Worm (Caenorhabditis elegans) whole organism, young adult: ENCODE data around the gene srz-1.

Experiments used
- B0035.1 ChIP-seq: sonication (generic microtip); optimal IDR thresholded peaks from 2 replicates; lab custom pipeline; 2016; ENCODE audit warnings: missing genetic modification characterization, mild to moderate bottlenecking, missing compliant biosample characterization, missing genotype, missing genetic modification reagents
- C17E4.6 ChIP-seq: fragments of 200-800 bp; sonication (Bioruptor generic); IDR thresholded peaks from 2 replicates; pipeline ENCODE4 v1.3.6; 2022; ENCODE audit warnings: missing genetic modification reagents, missing genetic modification characterization, missing compliant biosample characterization
- F37B4.10 ChIP-seq: fragments of 200-800 bp; sonication (Bioruptor generic); IDR thresholded peaks from 2 replicates; pipeline ENCODE4 v1.3.6; 2022; ENCODE audit warnings: missing genetic modification characterization, missing compliant biosample characterization
- F39B2.1 ChIP-seq: fragments of 200-800 bp; sonication (Bioruptor generic); IDR thresholded peaks from 2 replicates; pipeline ENCODE4 v1.3.6; 2022; ENCODE audit warnings: missing genetic modification reagents, missing genetic modification characterization, missing compliant biosample characterization
- F49E8.2 ChIP-seq: sonication (generic microtip); optimal IDR thresholded peaks from 3 replicates; lab custom pipeline; 2017; ENCODE audit warnings: missing genetic modification characterization, mild to moderate bottlenecking, missing compliant biosample characterization, antibody characterized with exemption, moderate library complexity; ENCODE audit not compliant: insufficient read depth
- F52B5.7 ChIP-seq: sonication (generic microtip); optimal IDR thresholded peaks from 2 replicates; lab custom pipeline; 2016; ENCODE audit warnings: mild to moderate bottlenecking, missing genetic modification characterization, missing compliant biosample characterization
- F57A8.1 ChIP-seq: fragments of 200-800 bp; sonication (Bioruptor generic); optimal IDR thresholded peaks from 2 replicates; lab custom pipeline; 2018; ENCODE audit warnings: mild to moderate bottlenecking, missing genetic modification characterization, moderate library complexity, missing compliant biosample characterization
- K12H6.12 ChIP-seq: fragments of 200-800 bp; sonication (Bioruptor generic); optimal IDR thresholded peaks from 2 replicates; lab custom pipeline; 2018; ENCODE audit warnings: mild to moderate bottlenecking, missing genetic modification characterization, missing compliant biosample characterization
- T07F8.4 ChIP-seq: sonication (generic microtip); optimal IDR thresholded peaks from 2 replicates; lab custom pipeline; 2016; ENCODE audit warnings: mild to moderate bottlenecking, missing genetic modification characterization, moderate library complexity, missing compliant biosample characterization
- T26A5.8 ChIP-seq: sonication (generic microtip); optimal IDR thresholded peaks from 2 replicates; lab custom pipeline; 2016; ENCODE audit warnings: missing genetic modification characterization, missing compliant biosample characterization
- Y56A3A.18 ChIP-seq: fragments of 200-800 bp; sonication (Bioruptor generic); IDR thresholded peaks from 2 replicates; pipeline ENCODE4 v1.3.6; 2022; ENCODE audit warnings: missing genetic modification reagents, missing genetic modification characterization, missing compliant biosample characterization
- ZK185.1 ChIP-seq: sonication (generic microtip); optimal IDR thresholded peaks from 2 replicates; lab custom pipeline; 2016; ENCODE audit warnings: mild to moderate bottlenecking, missing genetic modification characterization, missing compliant biosample characterization; ENCODE audit not compliant: poor library complexity, severe bottlenecking
- aptf-3 ChIP-seq: fragments of 200-800 bp; sonication (Bioruptor generic); IDR thresholded peaks from 2 replicates; pipeline ENCODE4 v1.3.6; 2022; ENCODE audit warnings: missing genetic modification characterization, missing compliant biosample characterization
- atf-7 ChIP-seq: sonication (generic microtip); optimal IDR thresholded peaks from 2 replicates; lab custom pipeline; 2017; ENCODE audit warnings: mild to moderate bottlenecking, missing genetic modification characterization, missing compliant biosample characterization
- attf-6 ChIP-seq: fragments of 200-800 bp; sonication (Bioruptor generic); IDR thresholded peaks from 2 replicates; pipeline ENCODE4 v1.3.6; 2022; ENCODE audit warnings: missing genetic modification reagents, missing genetic modification characterization, missing compliant biosample characterization
- cebp-1 ChIP-seq, 2 experiments: fragments of 200-800 bp in 1 of 2; sonication (Bioruptor generic) in 1 of 2; sonication (generic microtip) in 1 of 2; IDR thresholded peaks in 1 of 2; optimal IDR thresholded peaks in 1 of 2; 2 replicates each; pipeline versions ENCODE4 v1.3.6 to Lab custom; 2017 to 2022; ENCODE audit warnings: missing compliant biosample characterization in 2 of 2, missing genetic modification characterization in 2 of 2, mild to moderate bottlenecking in 1 of 2, missing genetic modification reagents in 1 of 2, moderate library complexity in 1 of 2
- ceh-27 ChIP-seq: fragments of 200-800 bp; sonication (Bioruptor generic); optimal IDR thresholded peaks from 2 replicates; lab custom pipeline; 2018; ENCODE audit warnings: mild to moderate bottlenecking, missing genetic modification characterization, moderate library complexity, missing compliant biosample characterization
- die-1 ChIP-seq: sonication (generic microtip); optimal IDR thresholded peaks from 2 replicates; lab custom pipeline; 2016; ENCODE audit warnings: missing genotype, mild to moderate bottlenecking, missing genetic modification characterization, missing compliant biosample characterization
- dox-1 ChIP-seq: fragments of 200-800 bp; sonication (Bioruptor generic); IDR thresholded peaks from 2 replicates; pipeline ENCODE4 v1.3.6; 2022; ENCODE audit warnings: missing genetic modification reagents, missing genetic modification characterization, missing compliant biosample characterization
- dpl-1 ChIP-seq: fragments of 150-350 bp; optimal IDR thresholded peaks from 2 replicates; lab custom pipeline; 2014; ENCODE audit warnings: missing biosample characterization, missing genetic modification reagents, missing genetic modification characterization
- egl-44 ChIP-seq: fragments of 200-800 bp; sonication (Bioruptor generic); IDR thresholded peaks from 2 replicates; pipeline ENCODE4 v1.3.6; 2022; ENCODE audit warnings: missing genetic modification reagents, missing genetic modification characterization, missing compliant biosample characterization
- ekl-4 ChIP-seq: fragments of 200-800 bp; sonication (Bioruptor generic); IDR thresholded peaks from 2 replicates; pipeline ENCODE4 v1.3.6; 2022; ENCODE audit warnings: missing genetic modification reagents, missing genetic modification characterization, missing compliant biosample characterization
- ets-4 ChIP-seq: fragments of 200-800 bp; sonication (Bioruptor generic); optimal IDR thresholded peaks from 2 replicates; lab custom pipeline; 2018; ENCODE audit warnings: mild to moderate bottlenecking, missing genetic modification characterization, missing compliant biosample characterization
- him-1 ChIP-seq: sonication (generic microtip); optimal IDR thresholded peaks from 2 replicates; lab custom pipeline; 2016; ENCODE audit warnings: missing genotype, missing genetic modification reagents, missing genetic modification characterization, missing compliant biosample characterization
- hlh-12 ChIP-seq: sonication (generic microtip); optimal IDR thresholded peaks from 2 replicates; lab custom pipeline; 2016; ENCODE audit warnings: missing genetic modification characterization, missing compliant biosample characterization
- hmg-1.2 ChIP-seq: fragments of 200-800 bp; sonication (Bioruptor generic); IDR thresholded peaks from 2 replicates; pipeline ENCODE4 v1.3.6; 2022; ENCODE audit warnings: missing genetic modification reagents, missing genetic modification characterization, missing compliant biosample characterization
- let-607 ChIP-seq, 2 experiments: fragments of 200-800 bp in 1 of 2; sonication (Bioruptor generic) in 1 of 2; sonication (generic microtip) in 1 of 2; optimal IDR thresholded peaks; 2 replicates each; lab custom pipeline; 2016 to 2018; ENCODE audit warnings: mild to moderate bottlenecking in 2 of 2, missing compliant biosample characterization in 2 of 2, missing genetic modification characterization in 2 of 2, moderate library complexity in 2 of 2, missing genotype in 1 of 2
- lir-1 ChIP-seq: fragments of 200-800 bp; sonication (Bioruptor generic); conservative IDR thresholded peaks from 2 replicates; pipeline ENCODE4 v1.3.6; 2022; ENCODE audit warnings: missing genetic modification reagents, missing genetic modification characterization, missing compliant biosample characterization
- madf-6 ChIP-seq: fragments of 200-800 bp; sonication (Bioruptor generic); IDR thresholded peaks from 2 replicates; pipeline ENCODE4 v1.3.6; 2022; ENCODE audit warnings: missing genetic modification reagents, missing genetic modification characterization, missing compliant biosample characterization
- mel-28 ChIP-seq: sonication (generic microtip); optimal IDR thresholded peaks from 2 replicates; lab custom pipeline; 2016; ENCODE audit warnings: borderline replicate concordance, mild to moderate bottlenecking, missing genetic modification characterization, missing compliant biosample characterization
- mes-4 ChIP-seq: sonication (generic microtip); optimal IDR thresholded peaks from 2 replicates; lab custom pipeline; 2016; ENCODE audit warnings: missing genotype, missing genetic modification characterization, missing compliant biosample characterization
- mxl-1 ChIP-seq: sonication (generic microtip); optimal IDR thresholded peaks from 2 replicates; lab custom pipeline; 2016; ENCODE audit warnings: missing genetic modification characterization, missing compliant biosample characterization
- nfya-1 ChIP-seq: sonication (generic microtip); optimal IDR thresholded peaks from 2 replicates; lab custom pipeline; 2017; ENCODE audit warnings: antibody characterized with exemption, missing compliant biosample characterization, missing genetic modification characterization, borderline replicate concordance; ENCODE audit not compliant: insufficient read depth
- nhr-27 ChIP-seq: fragments of 200-800 bp; sonication (Bioruptor generic); optimal IDR thresholded peaks from 2 replicates; lab custom pipeline; 2018; ENCODE audit warnings: mild to moderate bottlenecking, missing genetic modification characterization, moderate library complexity, missing compliant biosample characterization
- repo-1 ChIP-seq: sonication (generic microtip); optimal IDR thresholded peaks from 2 replicates; lab custom pipeline; 2017; ENCODE audit warnings: mild to moderate bottlenecking, missing genetic modification characterization, missing compliant biosample characterization
- sdz-38 ChIP-seq: sonication (generic microtip); optimal IDR thresholded peaks from 2 replicates; lab custom pipeline; 2016; ENCODE audit warnings: missing genotype, missing genetic modification characterization, missing compliant biosample characterization
- sea-2 ChIP-seq: fragments of 200-800 bp; sonication (Bioruptor generic); IDR thresholded peaks from 2 replicates; pipeline ENCODE4 v1.3.6; 2022; ENCODE audit warnings: missing genetic modification characterization, missing compliant biosample characterization
- snpc-1.1 ChIP-seq: sonication (generic microtip); optimal IDR thresholded peaks from 2 replicates; lab custom pipeline; 2017; ENCODE audit warnings: missing genetic modification characterization, mild to moderate bottlenecking, missing compliant biosample characterization, antibody characterized with exemption, moderate library complexity, missing genotype, missing genetic modification reagents; ENCODE audit not compliant: insufficient read depth
- snpc-4 ChIP-seq, 5 experiments: fragments of 150-350 bp in 1 of 5; sonication (generic microtip) in 4 of 5; optimal IDR thresholded peaks; 2 replicates each; lab custom pipeline; 2014 to 2018; ENCODE audit warnings: missing genetic modification characterization in 5 of 5, missing biosample characterization in 3 of 5, antibody characterized with exemption in 2 of 5, mild to moderate bottlenecking in 2 of 5, missing compliant biosample characterization in 2 of 5, missing genotype in 2 of 5, moderate library complexity in 2 of 5, missing genetic modification reagents in 1 of 5
- tbp1 ChIP-seq: fragments of 200-800 bp; sonication (Bioruptor generic); optimal IDR thresholded peaks from 2 replicates; lab custom pipeline; 2018; ENCODE audit warnings: mild to moderate bottlenecking, missing genetic modification characterization, missing compliant biosample characterization
- tbx-9 ChIP-seq: sonication (generic microtip); optimal IDR thresholded peaks from 2 replicates; lab custom pipeline; 2016; ENCODE audit warnings: borderline replicate concordance, missing genetic modification characterization, inconsistent platforms, missing compliant biosample characterization
- unc-130 ChIP-seq: sonication (generic microtip); optimal IDR thresholded peaks from 2 replicates; lab custom pipeline; 2016; ENCODE audit warnings: missing genetic modification reagents, missing genetic modification characterization, missing compliant biosample characterization
- xnd-1 ChIP-seq: sonication (generic microtip); optimal IDR thresholded peaks from 2 replicates; lab custom pipeline; 2016; ENCODE audit warnings: missing genotype, missing genetic modification reagents, missing genetic modification characterization, missing compliant biosample characterization
- zfh-2 ChIP-seq: fragments of 200-800 bp; sonication (Bioruptor generic); conservative IDR thresholded peaks from 2 replicates; pipeline ENCODE4 v1.3.6; 2022; ENCODE audit warnings: missing genetic modification reagents, missing genetic modification characterization, missing compliant biosample characterization
- ztf-18 ChIP-seq: sonication (generic microtip); optimal IDR thresholded peaks from 2 replicates; lab custom pipeline; 2016; ENCODE audit warnings: missing genotype, mild to moderate bottlenecking, missing genetic modification characterization, missing compliant biosample characterization
- ztf-22 ChIP-seq: fragments of 200-800 bp; sonication (Bioruptor generic); optimal IDR thresholded peaks from 2 replicates; lab custom pipeline; 2018; ENCODE audit warnings: mild to moderate bottlenecking, missing genetic modification characterization, moderate library complexity, missing compliant biosample characterization
- ztf-28 ChIP-seq: fragments of 200-800 bp; sonication (Bioruptor generic); IDR thresholded peaks from 2 replicates; pipeline ENCODE4 v1.3.6; 2022; ENCODE audit warnings: missing genetic modification reagents, missing genetic modification characterization, missing compliant biosample characterization

srz-1 gene

DNA sequence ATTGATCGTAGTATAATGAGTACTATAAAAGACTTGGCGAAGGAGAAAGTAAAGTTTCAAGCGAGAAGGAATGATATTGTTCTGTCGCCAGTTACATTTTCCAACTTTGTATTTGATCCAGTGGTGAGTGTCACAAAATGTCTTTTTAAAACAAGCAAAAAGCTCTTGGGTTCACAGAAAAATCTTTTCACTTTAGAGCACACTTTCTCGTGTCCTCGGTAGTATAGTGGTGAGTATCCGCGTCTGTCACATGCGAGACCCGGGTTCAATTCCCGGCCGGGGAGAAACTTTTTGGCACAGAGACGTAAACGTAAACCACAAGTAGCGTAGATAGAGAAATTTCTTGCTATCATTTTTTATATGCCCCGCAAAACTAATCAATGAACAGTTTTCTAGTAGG is 35.3 kb upstream of the srz-1 start (continued):
- TF ChIP-seq F52B5.7 (tag; lab: Kevin White, UChicago) (no peak), ceh-27 (GFP tag; lab: Kevin White, UChicago) (no peak), tbp1 (GFP tag; lab: Kevin White, UChicago) (peak; percentile 89), B0035.1 (tag; lab: Kevin White, UChicago) (no peak), ZK185.1 (peak; percentile 57), snpc-1.1 (tag; lab: Kevin White, UChicago) (peak; percentile 51), hmg-1.2 (GFP tag; lab: Robert Waterston, UW) (peak; percentile 59), ekl-4 (GFP tag; lab: Robert Waterston, UW) (no peak), atf-7 (tag; lab: Kevin White, UChicago) (no peak), him-1 (tag; lab: Kevin White, UChicago) (peak; percentile 71), F57A8.1 (no peak), F39B2.1 (GFP tag; lab: Robert Waterston, UW) (no peak), snpc-4 (GFP tag; optimal IDR thresholded peaks at IDR 0.05; lab: Kevin White, UChicago) (peak; percentile 63), snpc-4 (tag; optimal IDR thresholded peaks at IDR 0.05; lab: Kevin White, UChicago) (peak in 2 of 4 experiments; percentile 18 to 83), lir-1 (GFP tag; lab: Robert Waterston, UW) (no peak), mxl-1 (tag; lab: Kevin White, UChicago) (peak; percentile 25), mel-28 (tag; lab: Kevin White, UChicago) (no peak), ets-4 (GFP tag; lab: Kevin White, UChicago) (no peak), ztf-22 (GFP tag; lab: Kevin White, UChicago) (no peak), ztf-18 (peak; percentile 46), attf-6 (GFP tag; lab: Robert Waterston, UW) (peak; percentile 83), sea-2 (GFP tag; lab: Robert Waterston, UW) (no peak), sdz-38 (no peak), aptf-3 (GFP tag; lab: Robert Waterston, UW) (no peak), F49E8.2 (peak; percentile 10), let-607 (tag; optimal IDR thresholded peaks at IDR 0.05; lab: Kevin White, UChicago) (no peak), madf-6 (GFP tag; lab: Robert Waterston, UW) (peak; percentile 45; the same call in 1 of the 2 replicates), hlh-12 (tag; lab: Kevin White, UChicago) (no peak), T26A5.8 (tag; lab: Kevin White, UChicago) (no peak), ztf-28 (GFP tag; lab: Robert Waterston, UW) (no peak), C17E4.6 (GFP tag; lab: Robert Waterston, UW) (no peak), cebp-1 (GFP tag; IDR thresholded peaks at IDR 0.05; lab: Robert Waterston, UW) (no peak), cebp-1 (tag; optimal IDR thresholded peaks at IDR 0.05; lab: Kevin White, UChicago) (no peak), nfya-1 (no peak), zfh-2 (no peak), die-1 (tag; lab: Kevin White, UChicago) (peak; percentile 69), tbx-9 (tag; lab: Kevin White, UChicago) (no peak), xnd-1 (tag; lab: Kevin White, UChicago) (no peak), nhr-27 (no peak), K12H6.12 (tag; lab: Kevin White, UChicago) (no peak), unc-130 (no peak), dpl-1 (GFP tag; lab: Kevin White, UChicago) (no peak), F37B4.10 (no peak), repo-1 (tag; lab: Kevin White, UChicago) (no peak), T07F8.4 (tag; lab: Kevin White, UChicago) (no peak), egl-44 (GFP tag; lab: Robert Waterston, UW) (no peak), Y56A3A.18 (0 out of 2 replicates have a peak, but pooled peaks have one; percentile 53), dox-1 (GFP tag; lab: Robert Waterston, UW) (peak; percentile 72), mes-4 (tag; lab: Kevin White, UChicago) (no peak)
